Fruit fly (Drosophila melanogaster): ENCODE data around the gene CG5131.
A peak's percentile ranks its signal among the peaks of the same experiment; 100 is the strongest.

The CG5131 gene

dm6 chr2L:17470630-17471029 lies 13.7 kb upstream of the CG5131 start (continued):
- TF ChIP-seq CG3838 (GFP tag; optimal IDR thresholded peaks at IDR 0.05) (no peak), Max (GFP tag; optimal IDR thresholded peaks at IDR 0.05) (no peak), ato (GFP tag; IDR thresholded peaks at IDR 0.05; ENCODE audit: partially characterized antibody) (no peak), tap (tag; optimal IDR thresholded peaks at IDR 0.05) (no peak), CG33213 (GFP tag; optimal IDR thresholded peaks at IDR 0.05) (peak; percentile 22), PHDP (tag; optimal IDR thresholded peaks at IDR 0.05) (peak; percentile 85), gce (GFP tag; IDR thresholded peaks at IDR 0.05) (no peak), pb (GFP tag; optimal IDR thresholded peaks at IDR 0.05) (no peak), scrt (GFP tag; optimal IDR thresholded peaks at IDR 0.05) (peak; percentile 58), ems (GFP tag; optimal IDR thresholded peaks at IDR 0.05) (no peak), Dfd (GFP tag; optimal IDR thresholded peaks at IDR 0.05) (no peak), HHEX (GFP tag; optimal IDR thresholded peaks at IDR 0.05) (peak; percentile 76), Usf (GFP tag; optimal IDR thresholded peaks at IDR 0.05) (no peak), Side (GFP tag; optimal IDR thresholded peaks at IDR 0.05) (peak; percentile 15), CG14710 (tag; optimal IDR thresholded peaks at IDR 0.05) (no peak), CG12769 (tag; optimal IDR thresholded peaks at IDR 0.05) (peak; percentile 91), grau (tag; optimal IDR thresholded peaks at IDR 0.05) (peak; percentile 54), Dll (GFP tag; IDR thresholded peaks at IDR 0.05; ENCODE audit: partially characterized antibody) (no peak), Hr39 (optimal IDR thresholded peaks at IDR 0.05) (no peak), corto (GFP tag; optimal IDR thresholded peaks at IDR 0.05) (no peak), CG3995 (GFP tag; optimal IDR thresholded peaks at IDR 0.05) (peak; percentile 36), pita (GFP tag; optimal IDR thresholded peaks at IDR 0.05) (no peak), Blimp-1 (GFP tag; optimal IDR thresholded peaks at IDR 0.05) (no peak), CG7786 (GFP tag; optimal IDR thresholded peaks at IDR 0.05) (no peak), Neu2 (GFP tag; optimal IDR thresholded peaks at IDR 0.05; ENCODE audit: borderline replicate concordance) (no peak), tup (GFP tag; optimal IDR thresholded peaks at IDR 0.05) (peak; percentile 14), cato (GFP tag; optimal IDR thresholded peaks at IDR 0.05; ENCODE audit: borderline replicate concordance) (no peak), Bdp1 (GFP tag; optimal IDR thresholded peaks at IDR 0.05) (peak; percentile 35), CG10147 (GFP tag; optimal IDR thresholded peaks at IDR 0.05) (peak; percentile 59), CG13296 (GFP tag; optimal IDR thresholded peaks at IDR 0.05) (peak; percentile 41), vfl (GFP tag; optimal IDR thresholded peaks at IDR 0.05) (no peak), dmrt99B (tag; optimal IDR thresholded peaks at IDR 0.05) (no peak), Vsx1 (GFP tag; optimal IDR thresholded peaks at IDR 0.05) (peak; percentile 33), ham (GFP tag; IDR thresholded peaks at IDR 0.05) (no peak), ap (GFP tag; IDR thresholded peaks at IDR 0.05) (no peak), Opbp (GFP tag; IDR thresholded peaks at IDR 0.05; ENCODE audit: partially characterized antibody) (no peak), CG6689 (GFP tag; IDR thresholded peaks at IDR 0.05) (no peak), chinmo (GFP tag; IDR thresholded peaks at IDR 0.05; ENCODE audit: partially characterized antibody) (no peak), btn (GFP tag; optimal IDR thresholded peaks at IDR 0.05) (no peak), hbn (GFP tag; IDR thresholded peaks at IDR 0.05; ENCODE audit: partially characterized antibody) (no peak), NFAT (GFP tag; IDR thresholded peaks at IDR 0.05) (no peak), pzg (GFP tag; optimal IDR thresholded peaks at IDR 0.05) (peak; percentile 2), wek (GFP tag; optimal IDR thresholded peaks at IDR 0.05) (no peak), gsb (GFP tag; IDR thresholded peaks at IDR 0.05) (peak; percentile 66), HLH4C (GFP tag; IDR thresholded peaks at IDR 0.05; ENCODE audit: partially characterized antibody) (no peak), CG18262 (tag; optimal IDR thresholded peaks at IDR 0.05) (no peak), Nf-YA (GFP tag; IDR thresholded peaks at IDR 0.05) (no peak), CG1603 (tag; optimal IDR thresholded peaks at IDR 0.05) (no peak), CG10959 (GFP tag; IDR thresholded peaks at IDR 0.05) (no peak), dysf (GFP tag; IDR thresholded peaks at IDR 0.05) (peak; percentile 26; the same call in 1 of the 3 replicates), E2f2 (GFP tag; IDR thresholded peaks at IDR 0.05) (no peak)
